Worm (Caenorhabditis elegans) whole organism, late embryonic: ENCODE data around the gene nas-20.

Experiments
- C38D4.7 ChIP-seq: fragments of 200-800 bp; sonication (Bioruptor generic); optimal IDR thresholded peaks from 2 replicates; lab custom pipeline; 2018; ENCODE audit warnings: mild to moderate bottlenecking, missing genetic modification characterization, moderate library complexity, missing compliant biosample characterization
- K02D7.2 ChIP-seq: sonication (generic microtip); optimal IDR thresholded peaks from 2 replicates; lab custom pipeline; 2017; ENCODE audit warnings: mild to moderate bottlenecking, missing genetic modification characterization, missing compliant biosample characterization
- K09A11.1 ChIP-seq: sonication (generic microtip); optimal IDR thresholded peaks from 2 replicates; lab custom pipeline; 2017; ENCODE audit warnings: antibody characterized with exemption, mild to moderate bottlenecking, missing genetic modification characterization, missing compliant biosample characterization; ENCODE audit not compliant: insufficient read depth
- ahr-1 ChIP-seq: sonication (generic microtip); optimal IDR thresholded peaks from 2 replicates; lab custom pipeline; 2016; ENCODE audit warnings: missing genetic modification characterization, missing compliant biosample characterization
- ama-1 ChIP-seq: fragments of 150-350 bp; optimal IDR thresholded peaks from 2 replicates; lab custom pipeline; 2014
- ceh-2 ChIP-seq: sonication (generic microtip); optimal IDR thresholded peaks from 2 replicates; lab custom pipeline; 2016; ENCODE audit warnings: missing genotype, missing genetic modification characterization, missing compliant biosample characterization
- ceh-24 ChIP-seq: sonication (generic microtip); optimal IDR thresholded peaks from 2 replicates; lab custom pipeline; 2016; ENCODE audit warnings: mild to moderate bottlenecking, missing genetic modification characterization, missing compliant biosample characterization
- ceh-31 ChIP-seq: sonication (generic microtip); optimal IDR thresholded peaks from 2 replicates; lab custom pipeline; 2016; ENCODE audit warnings: missing genetic modification characterization, missing compliant biosample characterization
- ceh-34 ChIP-seq: sonication (generic microtip); optimal IDR thresholded peaks from 2 replicates; lab custom pipeline; 2016; ENCODE audit warnings: mild to moderate bottlenecking, missing genetic modification characterization, missing compliant biosample characterization
- ceh-6 ChIP-seq: fragments of 200-800 bp; sonication (Bioruptor generic); optimal IDR thresholded peaks from 2 replicates; lab custom pipeline; 2018; ENCODE audit warnings: mild to moderate bottlenecking, missing genetic modification characterization, missing compliant biosample characterization
- ceh-9 ChIP-seq: sonication (generic microtip); optimal IDR thresholded peaks from 2 replicates; lab custom pipeline; 2016; ENCODE audit warnings: mild to moderate bottlenecking, missing genetic modification characterization, inconsistent platforms, missing compliant biosample characterization
- che-1 ChIP-seq: sonication (generic microtip); optimal IDR thresholded peaks from 2 replicates; lab custom pipeline; 2016; ENCODE audit warnings: mild to moderate bottlenecking, missing genetic modification characterization, missing compliant biosample characterization
- elt-2 ChIP-seq: sonication (generic microtip); optimal IDR thresholded peaks from 2 replicates; lab custom pipeline; 2016; ENCODE audit warnings: missing genetic modification reagents, missing genetic modification characterization, missing compliant biosample characterization
- elt-4 ChIP-seq: sonication (generic microtip); optimal IDR thresholded peaks from 2 replicates; lab custom pipeline; 2016; ENCODE audit warnings: missing genetic modification characterization, missing compliant biosample characterization
- ets-4 ChIP-seq: sonication (generic microtip); optimal IDR thresholded peaks from 2 replicates; lab custom pipeline; 2016; ENCODE audit warnings: missing genetic modification characterization, missing compliant biosample characterization
- eyg-1 ChIP-seq: sonication (generic microtip); optimal IDR thresholded peaks from 2 replicates; lab custom pipeline; 2016; ENCODE audit warnings: missing genotype, missing genetic modification characterization, missing compliant biosample characterization
- fkh-10 ChIP-seq: fragments of 150-350 bp; optimal IDR thresholded peaks from 2 replicates; lab custom pipeline; 2014; ENCODE audit warnings: missing biosample characterization, missing genetic modification reagents, missing genetic modification characterization
- fkh-6 ChIP-seq: sonication (generic microtip); optimal IDR thresholded peaks from 2 replicates; lab custom pipeline; 2016; ENCODE audit warnings: missing genetic modification characterization, missing compliant biosample characterization
- gmeb-2 ChIP-seq: sonication (generic microtip); optimal IDR thresholded peaks from 2 replicates; lab custom pipeline; 2016; ENCODE audit warnings: missing genetic modification characterization, inconsistent platforms, missing compliant biosample characterization
- hlh-13 ChIP-seq: fragments of 200-800 bp; sonication (Bioruptor generic); optimal IDR thresholded peaks from 2 replicates; lab custom pipeline; 2018; ENCODE audit warnings: mild to moderate bottlenecking, missing genetic modification characterization, missing compliant biosample characterization
- hlh-15 ChIP-seq: sonication (generic microtip); optimal IDR thresholded peaks from 2 replicates; lab custom pipeline; 2016; ENCODE audit warnings: missing genetic modification characterization, missing compliant biosample characterization
- hlh-30 ChIP-seq: sonication (generic microtip); optimal IDR thresholded peaks from 2 replicates; lab custom pipeline; 2017; ENCODE audit warnings: antibody characterized with exemption, missing genetic modification characterization, missing compliant biosample characterization; ENCODE audit not compliant: insufficient read depth
- hlh-6 ChIP-seq: sonication (generic microtip); optimal IDR thresholded peaks from 2 replicates; lab custom pipeline; 2016; ENCODE audit warnings: missing genotype, missing genetic modification characterization, missing compliant biosample characterization
- mec-3 ChIP-seq: sonication (generic microtip); optimal IDR thresholded peaks from 2 replicates; lab custom pipeline; 2016; ENCODE audit warnings: borderline replicate concordance, missing genetic modification characterization, missing compliant biosample characterization
- nfya-1 ChIP-seq: sonication (generic microtip); optimal IDR thresholded peaks from 2 replicates; lab custom pipeline; 2017; ENCODE audit warnings: missing genetic modification characterization, mild to moderate bottlenecking, missing compliant biosample characterization, antibody characterized with exemption, moderate library complexity
- nhr-11 ChIP-seq: fragments of 150-350 bp; optimal IDR thresholded peaks from 2 replicates; lab custom pipeline; 2014; ENCODE audit warnings: missing biosample characterization, missing genetic modification characterization
- nhr-232 ChIP-seq: sonication (generic microtip); optimal IDR thresholded peaks from 2 replicates; lab custom pipeline; 2016; ENCODE audit warnings: missing genetic modification characterization, missing compliant biosample characterization
- npax-4 ChIP-seq: sonication (generic microtip); optimal IDR thresholded peaks from 2 replicates; lab custom pipeline; 2016; ENCODE audit warnings: missing genetic modification characterization, missing compliant biosample characterization
- pag-3 ChIP-seq: sonication (generic microtip); optimal IDR thresholded peaks from 2 replicates; lab custom pipeline; 2016; ENCODE audit warnings: missing compliant biosample characterization, missing genetic modification characterization, borderline replicate concordance
- pha-4 ChIP-seq: fragments of 150-350 bp; optimal IDR thresholded peaks from 2 replicates; lab custom pipeline; 2018; ENCODE audit warnings: missing biosample characterization, missing genetic modification reagents, missing genetic modification characterization
- pqm-1 ChIP-seq: sonication (generic microtip); optimal IDR thresholded peaks from 2 replicates; lab custom pipeline; 2016; ENCODE audit warnings: missing genetic modification characterization, missing compliant biosample characterization
- sox-4 ChIP-seq: sonication (generic microtip); optimal IDR thresholded peaks from 2 replicates; lab custom pipeline; 2017; ENCODE audit warnings: mild to moderate bottlenecking, missing genetic modification characterization, inconsistent platforms, missing compliant biosample characterization
- tbx-2 ChIP-seq: sonication (generic microtip); optimal IDR thresholded peaks from 2 replicates; lab custom pipeline; 2016; ENCODE audit warnings: missing genetic modification characterization, missing compliant biosample characterization
- unc-3 ChIP-seq, 2 experiments: fragments of 200-800 bp in 1 of 2; sonication (Bioruptor generic) in 1 of 2; sonication (generic microtip) in 1 of 2; conservative IDR thresholded peaks in 1 of 2; optimal IDR thresholded peaks in 1 of 2; 2 replicates each; pipeline versions ENCODE4 v1.3.6 to Lab custom; 2016 to 2022; ENCODE audit warnings: missing compliant biosample characterization in 2 of 2, missing genetic modification characterization in 2 of 2, missing genetic modification reagents in 1 of 2
- unc-42 ChIP-seq: sonication (generic microtip); optimal IDR thresholded peaks from 2 replicates; lab custom pipeline; 2016; ENCODE audit warnings: missing genotype, missing genetic modification characterization, missing compliant biosample characterization
- unc-55 ChIP-seq: sonication (generic microtip); optimal IDR thresholded peaks from 2 replicates; lab custom pipeline; 2017; ENCODE audit warnings: missing biosample characterization, missing genetic modification reagents, missing genetic modification characterization

nas-20 gene

DNA sequence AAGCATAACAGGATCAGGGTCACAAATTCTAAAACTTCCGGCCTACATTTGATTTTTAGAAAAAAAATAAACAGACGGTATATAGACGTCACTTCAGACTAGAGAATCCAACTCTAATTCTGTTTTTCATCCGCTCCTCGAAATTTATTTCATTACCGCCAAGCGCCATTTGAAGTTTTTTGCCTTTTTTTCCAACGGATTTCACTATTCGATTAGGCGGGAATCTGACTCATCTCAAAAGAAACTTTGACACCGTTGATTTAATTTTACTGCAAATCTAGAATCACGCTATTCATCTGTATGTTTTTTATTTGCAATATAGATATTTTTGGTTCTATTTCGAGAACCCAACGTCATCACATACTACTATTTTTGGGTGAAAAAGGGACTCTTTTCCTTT lies 41.3 kb downstream of the nas-20 start:
- TF ChIP-seq ama-1 (lab: Kevin White, UChicago), result no peak
- peak; percentile 40 for TF ChIP-seq unc-42 (tag; lab: Kevin White, UChicago)

DNA sequence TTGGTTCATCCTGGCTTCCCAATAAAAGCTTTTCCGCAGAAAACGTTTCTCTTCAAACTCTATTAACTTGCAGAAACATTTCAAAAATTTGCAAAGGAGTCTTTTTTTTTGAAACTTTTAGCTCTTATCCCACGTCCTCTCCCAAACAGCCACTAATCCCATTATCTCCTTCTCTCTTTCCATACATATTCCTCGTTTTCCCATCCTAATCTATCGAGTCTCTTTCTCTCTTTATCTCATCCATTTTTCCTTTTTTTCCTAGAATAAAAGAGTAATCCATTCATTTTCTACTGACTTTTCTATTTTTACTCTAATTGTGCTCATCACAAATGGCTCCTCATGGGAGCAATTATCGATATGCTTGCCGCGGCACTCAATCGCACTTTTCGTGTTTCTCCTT lies 43.4 kb downstream of the nas-20 start:
- TF ChIP-seq K09A11.1 (tag; lab: Kevin White, UChicago), result no peak
- TF ChIP-seq ceh-31 (tag; lab: Kevin White, UChicago), result peak; percentile 19
- TF ChIP-seq unc-3 (GFP tag; conservative IDR thresholded peaks at IDR 0.05; lab: Robert Waterston, UW), result no peak
- no peak for TF ChIP-seq unc-3 (tag; optimal IDR thresholded peaks at IDR 0.05; lab: Kevin White, UChicago)
- TF ChIP-seq unc-42 (tag; lab: Kevin White, UChicago), result peak; percentile 83
- no peak for TF ChIP-seq hlh-13
- no peak for TF ChIP-seq ahr-1
- no peak for TF ChIP-seq hlh-6 (tag; lab: Kevin White, UChicago)
- no peak for TF ChIP-seq pag-3 (tag; lab: Kevin White, UChicago)
- no peak for TF ChIP-seq ceh-34 (tag; lab: Kevin White, UChicago)
- no peak for TF ChIP-seq gmeb-2
- no peak for TF ChIP-seq elt-4 (tag; lab: Kevin White, UChicago)
- no peak for TF ChIP-seq fkh-6
- no peak for TF ChIP-seq fkh-10 (GFP tag; lab: Kevin White, UChicago)
- TF ChIP-seq che-1 (tag; lab: Kevin White, UChicago), result no peak

DNA sequence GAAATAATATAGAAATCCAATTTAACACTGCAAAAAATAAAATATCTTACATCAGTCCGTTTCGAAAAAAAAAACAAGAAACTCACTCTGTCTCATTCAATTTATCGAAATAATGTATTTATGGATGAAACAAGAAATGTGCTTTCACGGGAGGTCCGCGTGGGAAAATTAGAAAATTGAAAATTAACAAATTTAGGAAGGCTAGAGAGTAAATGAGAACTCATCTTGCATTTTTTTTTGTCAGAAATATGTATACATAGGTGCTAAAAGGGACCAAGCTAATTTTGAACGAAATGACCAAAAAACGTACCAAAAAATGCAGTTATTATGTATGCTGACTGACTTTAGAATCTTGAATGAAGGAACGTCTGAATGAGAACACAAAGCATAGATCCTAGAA lies 47.5 kb downstream of the nas-20 start, which contains the start of gene T26H10.2:
TSS of gene T26H10.2 (minus strand) at position 101 of the 400 bp plus-strand sequence.
- TF ChIP-seq pag-3 (tag; lab: Kevin White, UChicago) (no peak), gmeb-2 (no peak), K02D7.2 (no peak), ceh-34 (tag; lab: Kevin White, UChicago) (no peak), ceh-24 (no peak), nhr-11 (no peak), npax-4 (tag; lab: Kevin White, UChicago) (no peak), hlh-15 (tag; lab: Kevin White, UChicago) (no peak), hlh-30 (tag; lab: Kevin White, UChicago) (no peak), ets-4 (tag; lab: Kevin White, UChicago) (no peak), unc-55 (GFP tag; lab: Kevin White, UChicago) (no peak), fkh-6 (no peak), fkh-10 (GFP tag; lab: Kevin White, UChicago) (no peak), eyg-1 (tag; lab: Kevin White, UChicago) (no peak), K09A11.1 (tag; lab: Kevin White, UChicago) (no peak), ceh-9 (no peak), mec-3 (tag; lab: Kevin White, UChicago) (no peak), C38D4.7 (no peak), pha-4 (no peak), tbx-2 (tag; lab: Kevin White, UChicago) (no peak)

DNA sequence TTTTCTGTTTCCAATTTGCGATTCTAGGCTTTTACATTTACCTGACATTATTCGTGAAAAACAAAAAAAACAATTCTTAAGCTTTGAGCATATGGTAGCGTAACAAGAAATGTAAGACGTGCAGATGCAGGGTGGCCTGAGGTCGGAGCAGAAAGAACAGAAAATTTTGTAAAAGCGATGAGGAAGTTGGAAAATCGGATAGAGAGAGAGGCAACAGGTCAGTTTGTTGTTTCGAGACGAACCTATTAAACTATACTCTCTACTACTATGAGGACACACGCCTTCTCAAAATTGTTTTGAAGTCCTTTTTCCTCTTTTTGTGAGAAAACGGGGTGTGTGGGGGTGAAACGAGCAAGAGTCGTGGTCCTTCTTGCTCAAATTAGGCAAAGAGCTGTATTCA lies 50.5 kb downstream of the nas-20 start, which contains the start of gene des-2:
TSS of gene des-2 (minus strand) at position 101 of the 400 bp plus-strand sequence.
- TF ChIP-seq ceh-2 (tag; lab: Kevin White, UChicago) (no peak), pag-3 (tag; lab: Kevin White, UChicago) (no peak), pqm-1 (no peak), nhr-232 (tag; lab: Kevin White, UChicago) (no peak), che-1 (tag; lab: Kevin White, UChicago) (no peak), hlh-6 (tag; lab: Kevin White, UChicago) (no peak), ceh-6 (GFP tag; lab: Kevin White, UChicago) (no peak), gmeb-2 (no peak), sox-4 (tag; lab: Kevin White, UChicago) (no peak), hlh-15 (tag; lab: Kevin White, UChicago) (no peak), unc-42 (tag; lab: Kevin White, UChicago) (no peak), elt-2 (tag; lab: Kevin White, UChicago) (no peak), ceh-9 (no peak), nfya-1 (tag; lab: Kevin White, UChicago) (no peak)
